Worm (Caenorhabditis elegans): ENCODE data around the gene srh-284.

- no peak for TF ChIP-seq nhr-129 (tag; optimal IDR thresholded peaks at IDR 0.05)
- no peak for TF ChIP-seq nhr-77 (tag; optimal IDR thresholded peaks at IDR 0.05)
- TF ChIP-seq ceh-16 (tag; optimal IDR thresholded peaks at IDR 0.05) = no peak
- no peak for TF ChIP-seq ama-1 (optimal IDR thresholded peaks at IDR 0.05)
- TF ChIP-seq ceh-82 (tag; optimal IDR thresholded peaks at IDR 0.05) = no peak
- no peak for TF ChIP-seq nhr-10 (tag; optimal IDR thresholded peaks at IDR 0.05)
- no peak for TF ChIP-seq R02D3.7 (tag; optimal IDR thresholded peaks at IDR 0.05)
- TF ChIP-seq snpc-4 (tag; optimal IDR thresholded peaks at IDR 0.05) = no peak
- TF ChIP-seq unc-62 (GFP tag; optimal IDR thresholded peaks at IDR 0.05) = no peak
- no peak for TF ChIP-seq nhr-12 (tag; optimal IDR thresholded peaks at IDR 0.05)
- no peak for TF ChIP-seq egl-27 (tag; optimal IDR thresholded peaks at IDR 0.05)
- TF ChIP-seq elt-3 (tag; optimal IDR thresholded peaks at IDR 0.05) = no peak
- TF ChIP-seq elt-1 (tag; optimal IDR thresholded peaks at IDR 0.05) = no peak
These were observed 18.2 kb upstream of the srh-284 start, which contains the start of gene R12G8.1 for ce11 chrV:17749181-17749580.
